Worm (Caenorhabditis elegans) whole organism, L3 larva: ENCODE results near the gene T08G5.3.

ENCODE experiments used
- R02D3.7 ChIP-seq: fragments of 150-350 bp; optimal IDR thresholded peaks from 2 replicates; lab custom pipeline; 2014; ENCODE audit warnings: missing biosample characterization, missing genetic modification characterization
- ZK546.5 ChIP-seq: sonication (generic microtip); optimal IDR thresholded peaks from 2 replicates; lab custom pipeline; 2017; ENCODE audit warnings: missing biosample characterization, missing genetic modification characterization
- aly-2 ChIP-seq: fragments of 150-350 bp; optimal IDR thresholded peaks from 2 replicates; lab custom pipeline; 2014; ENCODE audit warnings: missing biosample characterization, missing genetic modification characterization
- ama-1 ChIP-seq: fragments of 150-350 bp; optimal IDR thresholded peaks from 2 replicates; lab custom pipeline; 2018
- ceh-16 ChIP-seq: sonication (generic microtip); optimal IDR thresholded peaks from 2 replicates; lab custom pipeline; 2017; ENCODE audit warnings: missing biosample characterization, missing genetic modification characterization
- ceh-28 ChIP-seq: fragments of 150-350 bp; optimal IDR thresholded peaks from 2 replicates; lab custom pipeline; 2014; ENCODE audit warnings: missing biosample characterization, missing genetic modification reagents, missing genetic modification characterization
- ceh-82 ChIP-seq: fragments of 150-350 bp; optimal IDR thresholded peaks from 2 replicates; lab custom pipeline; 2014; ENCODE audit warnings: missing biosample characterization, missing genetic modification characterization
- daf-12 ChIP-seq: fragments of 150-350 bp; optimal IDR thresholded peaks from 2 replicates; lab custom pipeline; 2014; ENCODE audit warnings: missing biosample characterization, missing genetic modification reagents, missing genetic modification characterization
- egl-27 ChIP-seq: sonication (generic microtip); optimal IDR thresholded peaks from 4 replicates; lab custom pipeline; 2017; ENCODE audit warnings: missing biosample characterization, missing genetic modification reagents, missing genetic modification characterization
- egl-5 ChIP-seq: fragments of 150-350 bp; optimal IDR thresholded peaks from 2 replicates; lab custom pipeline; 2017; ENCODE audit warnings: missing biosample characterization, missing genetic modification reagents, missing genetic modification characterization, inconsistent platforms
- elt-1 ChIP-seq: fragments of 150-350 bp; optimal IDR thresholded peaks from 2 replicates; lab custom pipeline; 2014; ENCODE audit warnings: missing biosample characterization, missing genetic modification characterization
- elt-3 ChIP-seq, 3 experiments: fragments of 150-350 bp in 1 of 3; sonication (generic microtip) in 2 of 3; optimal IDR thresholded peaks; 2 replicates in 2 of 3; 4 replicates in 1 of 3; lab custom pipeline; 2014 to 2017; ENCODE audit warnings: missing biosample characterization in 3 of 3, missing genetic modification characterization in 3 of 3
- eor-1 ChIP-seq, 2 experiments: fragments of 150-350 bp; optimal IDR thresholded peaks; 2 replicates each; lab custom pipeline; 2014 to 2018; ENCODE audit warnings: missing biosample characterization in 2 of 2, missing genetic modification characterization in 2 of 2
- fkh-10 ChIP-seq: sonication (generic microtip); optimal IDR thresholded peaks from 2 replicates; lab custom pipeline; 2017; ENCODE audit warnings: missing biosample characterization, missing genetic modification reagents, missing genetic modification characterization
- fkh-2 ChIP-seq: fragments of 150-350 bp; optimal IDR thresholded peaks from 2 replicates; lab custom pipeline; 2014; ENCODE audit warnings: missing biosample characterization, missing genetic modification reagents, missing genetic modification characterization
- fos-1 ChIP-seq: fragments of 150-350 bp; optimal IDR thresholded peaks from 2 replicates; lab custom pipeline; 2014; ENCODE audit warnings: missing biosample characterization, missing genetic modification characterization
- hmg-11 ChIP-seq: sonication (generic microtip); optimal IDR thresholded peaks from 2 replicates; lab custom pipeline; 2016; ENCODE audit warnings: missing genetic modification characterization, missing compliant biosample characterization
- jun-1 ChIP-seq: fragments of 150-350 bp; optimal IDR thresholded peaks from 2 replicates; lab custom pipeline; 2014; ENCODE audit warnings: missing biosample characterization, missing genetic modification reagents, missing genetic modification characterization
- lin-15B ChIP-seq: fragments of 150-350 bp; optimal IDR thresholded peaks from 2 replicates; lab custom pipeline; 2014; ENCODE audit warnings: missing biosample characterization, missing genetic modification characterization
- lin-39 ChIP-seq: fragments of 150-350 bp; optimal IDR thresholded peaks from 2 replicates; lab custom pipeline; 2018; ENCODE audit warnings: missing biosample characterization, missing genetic modification reagents, missing genetic modification characterization
- lsy-12 ChIP-seq: sonication (generic microtip); optimal IDR thresholded peaks from 2 replicates; lab custom pipeline; 2016; ENCODE audit warnings: mild to moderate bottlenecking, missing genetic modification characterization, missing compliant biosample characterization
- mdl-1 ChIP-seq: fragments of 150-350 bp; optimal IDR thresholded peaks from 2 replicates; lab custom pipeline; 2014; ENCODE audit warnings: missing biosample characterization, missing genetic modification characterization
- mml-1 ChIP-seq: fragments of 150-350 bp; sonication (generic microtip); optimal IDR thresholded peaks from 3 replicates; lab custom pipeline; 2014; ENCODE audit warnings: missing biosample characterization, missing genetic modification characterization
- nfya-1 ChIP-seq: sonication (generic microtip); optimal IDR thresholded peaks from 2 replicates; lab custom pipeline; 2017; ENCODE audit warnings: missing genetic modification characterization, mild to moderate bottlenecking, missing compliant biosample characterization, antibody characterized with exemption, moderate library complexity; ENCODE audit not compliant: insufficient read depth
- nhr-12 ChIP-seq: fragments of 150-350 bp; optimal IDR thresholded peaks from 2 replicates; lab custom pipeline; 2014; ENCODE audit warnings: missing biosample characterization, missing genetic modification characterization
- nhr-23 ChIP-seq: fragments of 150-350 bp; optimal IDR thresholded peaks from 2 replicates; lab custom pipeline; 2014; ENCODE audit warnings: missing biosample characterization, missing genetic modification reagents, missing genetic modification characterization
- nhr-25 ChIP-seq: sonication (generic microtip); optimal IDR thresholded peaks from 2 replicates; lab custom pipeline; 2017; ENCODE audit warnings: missing biosample characterization, missing genetic modification characterization
- nhr-28 ChIP-seq: fragments of 150-350 bp; optimal IDR thresholded peaks from 2 replicates; lab custom pipeline; 2014; ENCODE audit warnings: missing biosample characterization, missing genetic modification characterization
- nhr-43 ChIP-seq: sonication (generic microtip); optimal IDR thresholded peaks from 2 replicates; lab custom pipeline; 2016; ENCODE audit warnings: mild to moderate bottlenecking, missing genetic modification characterization, missing compliant biosample characterization; ENCODE audit not compliant: poor library complexity, severe bottlenecking
- nhr-76 ChIP-seq: fragments of 150-350 bp; sonication (generic microtip); optimal IDR thresholded peaks from 5 replicates; lab custom pipeline; 2014; ENCODE audit warnings: missing biosample characterization, missing genetic modification characterization
- nhr-77 ChIP-seq: fragments of 150-350 bp; optimal IDR thresholded peaks from 2 replicates; lab custom pipeline; 2014; ENCODE audit warnings: missing biosample characterization, missing genetic modification characterization
- pha-4 ChIP-seq: fragments of 150-350 bp; optimal IDR thresholded peaks from 2 replicates; lab custom pipeline; 2014; ENCODE audit warnings: missing biosample characterization, missing genetic modification reagents, missing genetic modification characterization
- pqm-1 ChIP-seq: fragments of 150-350 bp; optimal IDR thresholded peaks from 2 replicates; lab custom pipeline; 2017; ENCODE audit warnings: missing biosample characterization, missing genetic modification characterization, inconsistent platforms
- skn-1 ChIP-seq: fragments of 150-350 bp; optimal IDR thresholded peaks from 2 replicates; lab custom pipeline; 2014; ENCODE audit warnings: missing biosample characterization, missing genetic modification characterization
- tbx-2 ChIP-seq: sonication (generic microtip); optimal IDR thresholded peaks from 2 replicates; lab custom pipeline; 2016; ENCODE audit warnings: mild to moderate bottlenecking, missing genetic modification characterization, missing compliant biosample characterization
- unc-39 ChIP-seq: sonication (generic microtip); optimal IDR thresholded peaks from 4 replicates; lab custom pipeline; 2017; ENCODE audit warnings: missing biosample characterization, missing genetic modification characterization
- unc-62 ChIP-seq: fragments of 150-350 bp; sonication (generic microtip); optimal IDR thresholded peaks from 4 replicates; lab custom pipeline; 2014; ENCODE audit warnings: missing biosample characterization, missing genetic modification reagents, missing genetic modification characterization
- zag-1 ChIP-seq: fragments of 150-350 bp; optimal IDR thresholded peaks from 2 replicates; lab custom pipeline; 2014; ENCODE audit warnings: missing biosample characterization, missing genetic modification characterization
- ztf-11 ChIP-seq: fragments of 150-350 bp; optimal IDR thresholded peaks from 2 replicates; lab custom pipeline; 2014; ENCODE audit warnings: missing biosample characterization, missing genetic modification characterization
- ztf-4 ChIP-seq: fragments of 150-350 bp; optimal IDR thresholded peaks from 2 replicates; lab custom pipeline; 2014; ENCODE audit warnings: missing biosample characterization, missing genetic modification characterization

The T08G5.3 gene

ce11 chrV:14008353-14008859 is 18.9 kb downstream of the T08G5.3 start (continued):
- TF ChIP-seq ceh-16 (tag; lab: Kevin White, UChicago) (no peak), nhr-77 (tag; lab: Kevin White, UChicago) (no peak), ztf-4 (peak; percentile 24), unc-62 (GFP tag; lab: Kevin White, UChicago) (no peak), tbx-2 (tag; lab: Kevin White, UChicago) (no peak), ceh-82 (tag; lab: Kevin White, UChicago) (no peak), skn-1 (tag; lab: Kevin White, UChicago) (no peak), lsy-12 (tag; lab: Kevin White, UChicago) (peak; percentile 56)

ce11 chrV:14006819-14007218 is 20.5 kb downstream of the T08G5.3 start:
- TF ChIP-seq nhr-43 (no peak), elt-3 (tag; optimal IDR thresholded peaks at IDR 0.05; lab: Kevin White, UChicago) (no peak), mml-1 (tag; lab: Kevin White, UChicago) (no peak), eor-1 (tag; optimal IDR thresholded peaks at IDR 0.05; lab: Kevin White, UChicago) (no peak), skn-1 (tag; lab: Kevin White, UChicago) (no peak), nfya-1 (tag; lab: Kevin White, UChicago) (peak; percentile 70), lsy-12 (tag; lab: Kevin White, UChicago) (no peak), ceh-28 (tag; lab: Kevin White, UChicago) (no peak), elt-1 (no peak), jun-1 (tag; lab: Kevin White, UChicago) (no peak), daf-12 (tag; lab: Kevin White, UChicago) (no peak), fos-1 (tag; lab: Kevin White, UChicago) (no peak), lin-39 (tag; lab: Kevin White, UChicago) (peak; percentile 4), fkh-2 (tag; lab: Kevin White, UChicago) (no peak), unc-62 (GFP tag; lab: Kevin White, UChicago) (no peak), nhr-23 (no peak), lin-15B (tag; lab: Kevin White, UChicago) (peak; percentile 19), pha-4 (tag; lab: Kevin White, UChicago) (no peak), pqm-1 (tag; lab: Kevin White, UChicago) (no peak), nhr-25 (tag; lab: Kevin White, UChicago) (no peak), ztf-11 (tag; lab: Kevin White, UChicago) (no peak), ceh-16 (tag; lab: Kevin White, UChicago) (no peak), egl-5 (no peak), R02D3.7 (tag; lab: Kevin White, UChicago) (no peak), hmg-11 (peak; percentile 62), mdl-1 (tag; lab: Kevin White, UChicago) (no peak), zag-1 (tag; lab: Kevin White, UChicago) (no peak), fkh-10 (no peak), egl-27 (no peak)

- TF ChIP-seq ZK546.5 (tag; lab: Kevin White, UChicago) (no peak), nhr-77 (tag; lab: Kevin White, UChicago) (no peak), R02D3.7 (tag; lab: Kevin White, UChicago) (no peak), aly-2 (no peak), jun-1 (tag; lab: Kevin White, UChicago) (no peak)
Measured at ce11 chrV:14005812-14006211, 21.5 kb downstream of the T08G5.3 start, which contains the start of gene ric-7. Gene ric-7 (minus strand): TSS chrV:14005912.

ce11 chrV:14004342-14004741 is 22.9 kb downstream of the T08G5.3 start:
- TF ChIP-seq egl-5 (peak; percentile 50), elt-1 (no peak), lsy-12 (tag; lab: Kevin White, UChicago) (no peak), nhr-76 (tag; lab: Kevin White, UChicago) (no peak), fkh-10 (peak; percentile 66), nfya-1 (tag; lab: Kevin White, UChicago) (peak; percentile 14), unc-39 (no peak), lin-39 (tag; lab: Kevin White, UChicago) (peak; percentile 26), lin-15B (tag; lab: Kevin White, UChicago) (no peak), pha-4 (tag; lab: Kevin White, UChicago) (no peak), nhr-28 (no peak), nhr-12 (tag; lab: Kevin White, UChicago) (no peak), ama-1 (lab: Kevin White, UChicago) (no peak), unc-62 (GFP tag; lab: Kevin White, UChicago) (no peak), daf-12 (tag; lab: Kevin White, UChicago) (no peak), tbx-2 (tag; lab: Kevin White, UChicago) (no peak), skn-1 (tag; lab: Kevin White, UChicago) (no peak), egl-27 (no peak), nhr-25 (tag; lab: Kevin White, UChicago) (no peak), ZK546.5 (tag; lab: Kevin White, UChicago) (no peak), aly-2 (no peak)
- TF ChIP-seq, all 47 proteins: peak for 4
